Worm (Caenorhabditis elegans) whole organism, L4 larva: ENCODE data around the gene D1025.10.

Source experiments
- D1046.2 ChIP-seq: fragments of 200-800 bp; sonication (Bioruptor generic); IDR thresholded peaks from 2 replicates; pipeline ENCODE4 v1.3.6; 2022; ENCODE audit warnings: missing genetic modification characterization, missing compliant biosample characterization
- F26F4.8 ChIP-seq: fragments of 200-800 bp; sonication (Bioruptor generic); conservative IDR thresholded peaks from 2 replicates; pipeline ENCODE4 v1.3.6; 2022; ENCODE audit warnings: missing genetic modification characterization, missing compliant biosample characterization
- F37D6.2 ChIP-seq: sonication (generic microtip); optimal IDR thresholded peaks from 2 replicates; lab custom pipeline; 2016; ENCODE audit warnings: mild to moderate bottlenecking, missing genetic modification characterization, missing compliant biosample characterization
- T20F7.1 ChIP-seq: fragments of 200-800 bp; sonication (Bioruptor generic); optimal IDR thresholded peaks from 2 replicates; lab custom pipeline; 2018; ENCODE audit warnings: mild to moderate bottlenecking, missing genetic modification characterization, missing compliant biosample characterization
- Y48G9A.11 ChIP-seq: fragments of 200-800 bp; sonication (Bioruptor generic); IDR thresholded peaks from 2 replicates; pipeline ENCODE4 v1.3.6; 2022; ENCODE audit warnings: missing genetic modification reagents, missing genetic modification characterization, missing compliant biosample characterization
- Y75B8A.6 ChIP-seq: fragments of 200-800 bp; sonication (Bioruptor generic); IDR thresholded peaks from 2 replicates; pipeline ENCODE4 v1.3.6; 2022; ENCODE audit warnings: missing genetic modification reagents, missing genetic modification characterization, missing compliant biosample characterization
- ZK546.5 ChIP-seq, 2 experiments: sonication (generic microtip); optimal IDR thresholded peaks; 2 replicates each; lab custom pipeline; 2017; ENCODE audit warnings: missing biosample characterization in 2 of 2, missing genetic modification characterization in 2 of 2
- aha-1 ChIP-seq: fragments of 150-350 bp; peaks from one replicate; lab custom pipeline; 2014; ENCODE audit warnings: missing biosample characterization, missing genetic modification characterization
- aly-2 ChIP-seq: sonication (generic microtip); optimal IDR thresholded peaks from 2 replicates; lab custom pipeline; 2018; ENCODE audit warnings: missing biosample characterization, missing genetic modification characterization
- attf-4 ChIP-seq: sonication (generic microtip); optimal IDR thresholded peaks from 3 replicates; lab custom pipeline; 2017; ENCODE audit warnings: missing biosample characterization, missing genetic modification characterization
- ceh-20 ChIP-seq: fragments of 200-800 bp; sonication (Bioruptor generic); IDR thresholded peaks from 2 replicates; pipeline ENCODE4 v1.3.6; 2022; ENCODE audit warnings: missing genetic modification reagents, missing genetic modification characterization, missing compliant biosample characterization
- ceh-62 ChIP-seq: sonication (generic microtip); optimal IDR thresholded peaks from 2 replicates; lab custom pipeline; 2017; ENCODE audit warnings: missing biosample characterization, missing genetic modification characterization
- cey-2 ChIP-seq: sonication (generic microtip); optimal IDR thresholded peaks from 3 replicates; lab custom pipeline; 2017; ENCODE audit warnings: missing genetic modification characterization, mild to moderate bottlenecking, missing compliant biosample characterization, antibody characterized with exemption, borderline replicate concordance; ENCODE audit not compliant: insufficient read depth
- daf-16 ChIP-seq, 3 experiments: sonication (generic microtip); optimal IDR thresholded peaks; 2 replicates each; lab custom pipeline; 2016 to 2017; ENCODE audit warnings: missing genetic modification characterization in 3 of 3, missing genetic modification reagents in 3 of 3, mild to moderate bottlenecking in 2 of 3, missing compliant biosample characterization in 2 of 3, missing biosample characterization in 1 of 3, moderate library complexity in 1 of 3
- dmd-6 ChIP-seq: fragments of 200-800 bp; sonication (Bioruptor generic); IDR thresholded peaks from 2 replicates; pipeline ENCODE4 v1.3.6; 2022; ENCODE audit warnings: missing genetic modification reagents, missing genetic modification characterization, missing compliant biosample characterization
- dpl-1 ChIP-seq: fragments of 150-350 bp; optimal IDR thresholded peaks from 2 replicates; lab custom pipeline; 2014; ENCODE audit warnings: missing biosample characterization, missing genetic modification reagents, missing genetic modification characterization
- dve-1 ChIP-seq: sonication (generic microtip); optimal IDR thresholded peaks from 2 replicates; lab custom pipeline; 2017; ENCODE audit warnings: antibody characterized with exemption, mild to moderate bottlenecking, missing genetic modification characterization, missing compliant biosample characterization; ENCODE audit not compliant: insufficient read depth
- fos-1 ChIP-seq: fragments of 150-350 bp; optimal IDR thresholded peaks from 2 replicates; lab custom pipeline; 2014; ENCODE audit warnings: missing biosample characterization, missing genetic modification characterization
- gei-8 ChIP-seq: fragments of 200-800 bp; sonication (Bioruptor generic); optimal IDR thresholded peaks from 2 replicates; lab custom pipeline; 2018; ENCODE audit warnings: mild to moderate bottlenecking, missing genetic modification characterization, missing compliant biosample characterization
- hlh-11 ChIP-seq: fragments of 200-800 bp; sonication (Bioruptor generic); optimal IDR thresholded peaks from 2 replicates; lab custom pipeline; 2018; ENCODE audit warnings: mild to moderate bottlenecking, missing genetic modification characterization, missing compliant biosample characterization
- hlh-30 ChIP-seq: sonication (generic microtip); optimal IDR thresholded peaks from 2 replicates; lab custom pipeline; 2017; ENCODE audit warnings: antibody characterized with exemption, mild to moderate bottlenecking, missing genetic modification characterization, missing compliant biosample characterization; ENCODE audit not compliant: insufficient read depth
- jun-1 ChIP-seq: fragments of 150-350 bp; optimal IDR thresholded peaks from 2 replicates; lab custom pipeline; 2014; ENCODE audit warnings: missing biosample characterization, missing genetic modification reagents, missing genetic modification characterization
- lim-7 ChIP-seq: fragments of 200-800 bp; sonication (Bioruptor generic); IDR thresholded peaks from 2 replicates; pipeline ENCODE4 v1.3.6; 2022; ENCODE audit warnings: missing genetic modification characterization, missing compliant biosample characterization
- lin-1 ChIP-seq: fragments of 200-800 bp; sonication (Bioruptor generic); IDR thresholded peaks from 2 replicates; pipeline ENCODE4 v1.3.6; 2022; ENCODE audit warnings: missing genetic modification reagents, missing genetic modification characterization, missing compliant biosample characterization
- lin-38 ChIP-seq: fragments of 200-800 bp; sonication (Bioruptor generic); IDR thresholded peaks from 2 replicates; pipeline ENCODE4 v1.3.6; 2022; ENCODE audit warnings: missing genetic modification reagents, missing genetic modification characterization, missing compliant biosample characterization
- lir-3 ChIP-seq: sonication (generic microtip); optimal IDR thresholded peaks from 2 replicates; lab custom pipeline; 2016; ENCODE audit warnings: mild to moderate bottlenecking, missing genetic modification characterization, missing compliant biosample characterization
- lsy-2 ChIP-seq, 2 experiments: fragments of 150-350 bp in 1 of 2; sonication (generic microtip) in 1 of 2; optimal IDR thresholded peaks; 2 replicates each; lab custom pipeline; 2014 to 2017; ENCODE audit warnings: missing biosample characterization in 2 of 2, missing genetic modification characterization in 2 of 2
- mdl-1 ChIP-seq, 2 experiments: fragments of 150-350 bp in 1 of 2; sonication (generic microtip) in 1 of 2; optimal IDR thresholded peaks; 2 replicates each; lab custom pipeline; 2014 to 2017; ENCODE audit warnings: missing biosample characterization in 2 of 2, missing genetic modification characterization in 2 of 2
- mdt-29 ChIP-seq: fragments of 200-800 bp; sonication (Bioruptor generic); IDR thresholded peaks from 2 replicates; pipeline ENCODE4 v1.3.6; 2022; ENCODE audit warnings: missing genetic modification reagents, missing genetic modification characterization, missing compliant biosample characterization
- mxl-3 ChIP-seq: fragments of 200-800 bp; sonication (Bioruptor generic); optimal IDR thresholded peaks from 2 replicates; lab custom pipeline; 2018; ENCODE audit warnings: mild to moderate bottlenecking, missing genetic modification characterization, missing compliant biosample characterization
- nhr-102 ChIP-seq: sonication (generic microtip); optimal IDR thresholded peaks from 2 replicates; lab custom pipeline; 2016; ENCODE audit warnings: mild to moderate bottlenecking, missing genetic modification characterization, moderate library complexity, missing compliant biosample characterization
- nhr-25 ChIP-seq: sonication (generic microtip); optimal IDR thresholded peaks from 2 replicates; lab custom pipeline; 2017; ENCODE audit warnings: missing genetic modification characterization, mild to moderate bottlenecking, missing compliant biosample characterization, antibody characterized with exemption, moderate library complexity, borderline replicate concordance; ENCODE audit not compliant: insufficient read depth
- nhr-28 ChIP-seq: fragments of 150-350 bp; optimal IDR thresholded peaks from 2 replicates; lab custom pipeline; 2014; ENCODE audit warnings: missing biosample characterization, missing genetic modification characterization
- nhr-48 ChIP-seq: sonication (generic microtip); optimal IDR thresholded peaks from 2 replicates; lab custom pipeline; 2016; ENCODE audit warnings: mild to moderate bottlenecking, missing genetic modification characterization, missing compliant biosample characterization
- nhr-76 ChIP-seq: fragments of 150-350 bp; optimal IDR thresholded peaks from 2 replicates; lab custom pipeline; 2014; ENCODE audit warnings: missing biosample characterization, missing genetic modification characterization
- nhr-77 ChIP-seq: fragments of 150-350 bp; optimal IDR thresholded peaks from 2 replicates; lab custom pipeline; 2014; ENCODE audit warnings: missing biosample characterization, missing genetic modification characterization
- php-3 ChIP-seq: fragments of 200-800 bp; sonication (Bioruptor generic); IDR thresholded peaks from 2 replicates; pipeline ENCODE4 v1.3.6; 2022; ENCODE audit warnings: missing genetic modification reagents, missing genetic modification characterization, missing compliant biosample characterization
- pqm-1 ChIP-seq: sonication (generic microtip); optimal IDR thresholded peaks from 2 replicates; lab custom pipeline; 2017; ENCODE audit warnings: missing biosample characterization, missing genetic modification characterization
- saeg-2 ChIP-seq: fragments of 200-800 bp; sonication (Bioruptor generic); IDR thresholded peaks from 2 replicates; pipeline ENCODE4 v1.3.6; 2022; ENCODE audit warnings: missing genetic modification reagents, missing genetic modification characterization, missing compliant biosample characterization
- snpc-1.2 ChIP-seq: fragments of 200-800 bp; sonication (Bioruptor generic); IDR thresholded peaks from 2 replicates; pipeline ENCODE4 v1.3.6; 2022; ENCODE audit warnings: missing genetic modification reagents, missing genetic modification characterization, missing compliant biosample characterization
- snpc-4 ChIP-seq: fragments of 150-350 bp; optimal IDR thresholded peaks from 2 replicates; lab custom pipeline; 2014; ENCODE audit warnings: missing biosample characterization, missing genetic modification characterization
- spr-1 ChIP-seq: sonication (generic microtip); optimal IDR thresholded peaks from 2 replicates; lab custom pipeline; 2016; ENCODE audit warnings: mild to moderate bottlenecking, missing genetic modification characterization, missing compliant biosample characterization
- spr-3 ChIP-seq: fragments of 200-800 bp; sonication (Bioruptor generic); optimal IDR thresholded peaks from 2 replicates; lab custom pipeline; 2018; ENCODE audit warnings: mild to moderate bottlenecking, missing genetic modification characterization, missing compliant biosample characterization
- tra-1 ChIP-seq: fragments of 200-800 bp; sonication (Bioruptor generic); IDR thresholded peaks from 2 replicates; pipeline ENCODE4 v1.3.6; 2022; ENCODE audit warnings: missing genetic modification reagents, missing genetic modification characterization, missing compliant biosample characterization
- unc-62 ChIP-seq, 3 experiments: fragments of 150-350 bp in 1 of 3; sonication (generic microtip); optimal IDR thresholded peaks in 2 of 3; peaks in 1 of 3; 1 replicate in 1 of 3; 2 replicates in 2 of 3; lab custom pipeline; 2014 to 2017; ENCODE audit warnings: missing biosample characterization in 3 of 3, missing genetic modification characterization in 3 of 3, missing genetic modification reagents in 3 of 3, missing genotype in 1 of 3
- vab-7 ChIP-seq: fragments of 200-800 bp; sonication (Bioruptor generic); IDR thresholded peaks from 2 replicates; pipeline ENCODE4 v1.3.6; 2022; ENCODE audit warnings: missing genetic modification reagents, missing genetic modification characterization, missing compliant biosample characterization
- zag-1 ChIP-seq: fragments of 150-350 bp; optimal IDR thresholded peaks from 2 replicates; lab custom pipeline; 2014; ENCODE audit warnings: missing biosample characterization, missing genetic modification characterization
- zfp-3 ChIP-seq: fragments of 200-800 bp; sonication (Bioruptor generic); conservative IDR thresholded peaks from 2 replicates; pipeline ENCODE4 v1.3.6; 2022; ENCODE audit warnings: missing genetic modification reagents, missing genetic modification characterization, missing compliant biosample characterization
- ztf-11 ChIP-seq: fragments of 150-350 bp; optimal IDR thresholded peaks from 2 replicates; lab custom pipeline; 2014; ENCODE audit warnings: missing biosample characterization, missing genetic modification characterization

D1025.10 gene

ce11 chrX:14502116-14502587 is 14.5 kb upstream of the D1025.10 start:
- TF ChIP-seq lim-7 (GFP tag; lab: Robert Waterston, UW) = no peak
- TF ChIP-seq snpc-1.2 (GFP tag; lab: Robert Waterston, UW) = no peak
- peak in 1 of 2 experiments; percentile 54 for TF ChIP-seq daf-16 (GFP tag; optimal IDR thresholded peaks at IDR 0.05; lab: Kevin White, UChicago)
- TF ChIP-seq daf-16 (tag; optimal IDR thresholded peaks at IDR 0.05; lab: Kevin White, UChicago) = peak; percentile 95
- TF ChIP-seq hlh-11 (tag; lab: Kevin White, UChicago) = peak; percentile 95
- peak; percentile 19 for TF ChIP-seq spr-1 (tag; lab: Kevin White, UChicago)
- TF ChIP-seq ztf-11 = no peak
- no peak for TF ChIP-seq lir-3 (tag; lab: Kevin White, UChicago)
- peak; percentile 80 for TF ChIP-seq T20F7.1 (GFP tag; lab: Kevin White, UChicago)
- TF ChIP-seq lin-38 (GFP tag; lab: Robert Waterston, UW) = peak; percentile 47; the same call in 1 of the 2 replicates
- TF ChIP-seq jun-1 (tag; lab: Kevin White, UChicago) = no peak
- TF ChIP-seq saeg-2 = peak; percentile 84; the same call in 1 of the 2 replicates
- no peak for TF ChIP-seq vab-7 (GFP tag; lab: Robert Waterston, UW)
- peak in 1 of 2 experiments; percentile 81 for TF ChIP-seq mdl-1 (tag; optimal IDR thresholded peaks at IDR 0.05; lab: Kevin White, UChicago)
- no peak for TF ChIP-seq D1046.2
- TF ChIP-seq zfp-3 = peak; percentile 14; the same call in 1 of the 2 replicates
- TF ChIP-seq nhr-28 (tag; lab: Kevin White, UChicago) = peak; percentile 92
- TF ChIP-seq unc-62 (GFP tag; optimal IDR thresholded peaks at IDR 0.05 in 1 of 2; lab: Kevin White, UChicago) = peak; percentile 57 to 99
- TF ChIP-seq unc-62 (tag; optimal IDR thresholded peaks at IDR 0.05; lab: Kevin White, UChicago) = no peak
- no peak for TF ChIP-seq Y75B8A.6 (GFP tag; lab: Robert Waterston, UW)
- no peak for TF ChIP-seq zag-1 (tag; lab: Kevin White, UChicago)
- 0 out of 2 replicates have a peak, but pooled peaks have one; percentile 63 for TF ChIP-seq mdt-29
- no peak for TF ChIP-seq snpc-4 (tag; lab: Kevin White, UChicago)
- no peak for TF ChIP-seq aly-2 (tag; lab: Kevin White, UChicago)
- peak; percentile 94 for TF ChIP-seq dmd-6 (GFP tag; lab: Robert Waterston, UW)
- TF ChIP-seq ceh-20 = peak; percentile 96
- TF ChIP-seq attf-4 (tag; lab: Kevin White, UChicago) = no peak
- no peak for TF ChIP-seq F37D6.2 (tag; lab: Kevin White, UChicago)
- TF ChIP-seq nhr-102 (tag; lab: Kevin White, UChicago) = peak; percentile 94
- TF ChIP-seq ceh-62 = no peak
- TF ChIP-seq tra-1 = peak; percentile 71; the same call in 1 of the 2 replicates
- no peak for TF ChIP-seq ZK546.5 (tag; optimal IDR thresholded peaks at IDR 0.05; lab: Kevin White, UChicago)
- TF ChIP-seq nhr-77 (tag; lab: Kevin White, UChicago) = peak; percentile 76
- TF ChIP-seq dve-1 = peak; percentile 97
- peak; percentile 90 for TF ChIP-seq aha-1
- TF ChIP-seq fos-1 (tag; lab: Kevin White, UChicago) = no peak
- TF ChIP-seq dpl-1 = peak; percentile 12
- TF ChIP-seq nhr-76 (tag; lab: Kevin White, UChicago) = no peak
- peak; percentile 76 for TF ChIP-seq pqm-1 (tag; lab: Kevin White, UChicago)
- TF ChIP-seq hlh-30 (tag; lab: Kevin White, UChicago) = peak; percentile 92
- peak; percentile 82 for TF ChIP-seq lin-1 (GFP tag; lab: Robert Waterston, UW)
- peak in 1 of 2 experiments; percentile 49 for TF ChIP-seq lsy-2 (tag; optimal IDR thresholded peaks at IDR 0.05; lab: Kevin White, UChicago)
- peak; percentile 77 for TF ChIP-seq gei-8 (GFP tag; lab: Kevin White, UChicago)
- TF ChIP-seq Y48G9A.11 = no peak
- peak; percentile 92 for TF ChIP-seq nhr-48
- TF ChIP-seq nhr-25 = peak; percentile 1
- no peak for TF ChIP-seq spr-3 (GFP tag; lab: Kevin White, UChicago)
- no peak for TF ChIP-seq F26F4.8 (GFP tag; lab: Robert Waterston, UW)
- peak; percentile 43 for TF ChIP-seq mxl-3 (GFP tag; lab: Kevin White, UChicago)
- peak; percentile 97 for TF ChIP-seq php-3 (GFP tag; lab: Robert Waterston, UW)
- TF ChIP-seq cey-2 = peak; percentile 24
